Fruit fly (Drosophila melanogaster): ENCODE results near the gene Trx2.

The Trx2 gene

dm6 chr2L:9564527-9564926 is 48.4 kb upstream of the Trx2 start (continued):
- peak; percentile 17 for TF ChIP-seq CG10979 (tag; optimal IDR thresholded peaks at IDR 0.05)
- peak; percentile 50 for TF ChIP-seq Blimp-1 (GFP tag; optimal IDR thresholded peaks at IDR 0.05)
- no peak for TF ChIP-seq CG4424 (GFP tag; optimal IDR thresholded peaks at IDR 0.05)
- no peak for TF ChIP-seq sob (GFP tag; IDR thresholded peaks at IDR 0.05)
- no peak for TF ChIP-seq kni (GFP tag; optimal IDR thresholded peaks at IDR 0.05)
- TF ChIP-seq Hsf (GFP tag; optimal IDR thresholded peaks at IDR 0.05), result no peak
- no peak for TF ChIP-seq CG7745 (tag; optimal IDR thresholded peaks at IDR 0.05)
- TF ChIP-seq CrebB (tag; optimal IDR thresholded peaks at IDR 0.05), result no peak
- TF ChIP-seq Poxn (GFP tag; IDR thresholded peaks at IDR 0.05), result no peak
- no peak for TF ChIP-seq maf-S (GFP tag; optimal IDR thresholded peaks at IDR 0.05)
- TF ChIP-seq YL-1 (GFP tag; optimal IDR thresholded peaks at IDR 0.05), result no peak
- 0 out of 2 replicates have a peak, but pooled peaks have one; percentile 19 for TF ChIP-seq al (GFP tag; IDR thresholded peaks at IDR 0.05)
- TF ChIP-seq CG8388 (GFP tag; optimal IDR thresholded peaks at IDR 0.05), result peak; percentile 36
- peak; percentile 63 for TF ChIP-seq Hmr (GFP tag; optimal IDR thresholded peaks at IDR 0.05)
- no peak for TF ChIP-seq slou (GFP tag; optimal IDR thresholded peaks at IDR 0.05)
- no peak for TF ChIP-seq CG12071 (GFP tag; optimal IDR thresholded peaks at IDR 0.05)
- no peak for TF ChIP-seq bbx (GFP tag; IDR thresholded peaks at IDR 0.05; ENCODE audit: partially characterized antibody)
- TF ChIP-seq CG1603 (tag; optimal IDR thresholded peaks at IDR 0.05), result no peak
- TF ChIP-seq eyg (GFP tag; optimal IDR thresholded peaks at IDR 0.05), result no peak
- TF ChIP-seq ERR (GFP tag; optimal IDR thresholded peaks at IDR 0.05), result no peak
- TF ChIP-seq Mrtf (GFP tag; IDR thresholded peaks at IDR 0.05), result no peak
- TF ChIP-seq Kr (GFP tag; optimal IDR thresholded peaks at IDR 0.05), result no peak
- TF ChIP-seq CG12236 (GFP tag; optimal IDR thresholded peaks at IDR 0.05), result no peak
- TF ChIP-seq C15 (GFP tag; IDR thresholded peaks at IDR 0.05), result no peak
- no peak for TF ChIP-seq bowl (GFP tag; IDR thresholded peaks at IDR 0.05)
- TF ChIP-seq HLH54F (GFP tag; optimal IDR thresholded peaks at IDR 0.05), result no peak
- TF ChIP-seq NC2β (GFP tag; optimal IDR thresholded peaks at IDR 0.05), result no peak
- TF ChIP-seq Mad (GFP tag; optimal IDR thresholded peaks at IDR 0.05), result no peak
- TF ChIP-seq CG11085 (GFP tag; IDR thresholded peaks at IDR 0.05), result no peak
- peak; percentile 36 for TF ChIP-seq ind (GFP tag; optimal IDR thresholded peaks at IDR 0.05)
- peak; percentile 36; the same call in 1 of the 2 replicates for TF ChIP-seq vvl (GFP tag; IDR thresholded peaks at IDR 0.05)
- peak; percentile 37 for TF ChIP-seq Sox100B (GFP tag; optimal IDR thresholded peaks at IDR 0.05)
- TF ChIP-seq CG4404 (GFP tag; IDR thresholded peaks at IDR 0.05), result no peak
- TF ChIP-seq HLHmδ (GFP tag; optimal IDR thresholded peaks at IDR 0.05), result no peak
- TF ChIP-seq CG1233 (GFP tag; optimal IDR thresholded peaks at IDR 0.05), result no peak
- no peak for TF ChIP-seq gfzf (GFP tag; optimal IDR thresholded peaks at IDR 0.05)
- TF ChIP-seq CG9817 (tag; optimal IDR thresholded peaks at IDR 0.05), result peak; percentile 57
- TF ChIP-seq CG3065 (GFP tag; optimal IDR thresholded peaks at IDR 0.05), result no peak
- peak; percentile 31 for TF ChIP-seq CG10654 (GFP tag; optimal IDR thresholded peaks at IDR 0.05)
- no peak for TF ChIP-seq CG15601 (tag; optimal IDR thresholded peaks at IDR 0.05)
- TF ChIP-seq croc (GFP tag; conservative IDR thresholded peaks at IDR 0.05), result no peak
- TF ChIP-seq Abd-B (GFP tag; optimal IDR thresholded peaks at IDR 0.05), result peak; percentile 33
- no peak for TF ChIP-seq abd-A (tag; optimal IDR thresholded peaks at IDR 0.05)
- TF ChIP-seq dimm (GFP tag; IDR thresholded peaks at IDR 0.05), result no peak
- peak; percentile 16 for TF ChIP-seq CG10543 (GFP tag; optimal IDR thresholded peaks at IDR 0.05)
- no peak for TF ChIP-seq Doc3 (GFP tag; IDR thresholded peaks at IDR 0.05; ENCODE audit: partially characterized antibody)
- TF ChIP-seq CG4854 (GFP tag; optimal IDR thresholded peaks at IDR 0.05), result no peak
- no peak for TF ChIP-seq Oaz (GFP tag; IDR thresholded peaks at IDR 0.05)
- no peak for TF ChIP-seq da (GFP tag; optimal IDR thresholded peaks at IDR 0.05)
- no peak for TF ChIP-seq Doc2 (GFP tag; IDR thresholded peaks at IDR 0.05)
- no peak for TF ChIP-seq Stat92E (GFP tag; optimal IDR thresholded peaks at IDR 0.05)
- TF ChIP-seq nerfin-1 (tag; optimal IDR thresholded peaks at IDR 0.05), result no peak
